Worm (Caenorhabditis elegans): Measurements from ENCODE around the gene M02D8.5.

- TF ChIP-seq mxl-1 (tag; optimal IDR thresholded peaks at IDR 0.05): no peak
- no peak for TF ChIP-seq unc-62 (GFP tag; optimal IDR thresholded peaks at IDR 0.05)
- no peak for TF ChIP-seq Y95B8A.8 (GFP tag; IDR thresholded peaks at IDR 0.05)
- no peak for TF ChIP-seq Y53F4B.3 (GFP tag; IDR thresholded peaks at IDR 0.05)
- TF ChIP-seq ceh-40 (GFP tag; IDR thresholded peaks at IDR 0.05): no peak
- no peak for TF ChIP-seq fkh-3 (tag; optimal IDR thresholded peaks at IDR 0.05)
- no peak for TF ChIP-seq die-1 (tag; optimal IDR thresholded peaks at IDR 0.05)
- TF ChIP-seq B0035.1 (tag; optimal IDR thresholded peaks at IDR 0.05): no peak
- no peak for TF ChIP-seq ZK185.1 (tag; optimal IDR thresholded peaks at IDR 0.05; ENCODE audit: poor library complexity, severe bottlenecking)
- no peak for TF ChIP-seq snpc-4 (GFP tag; optimal IDR thresholded peaks at IDR 0.05)
- peak in 1 of 4 experiments; percentile 32 for TF ChIP-seq snpc-4 (tag; optimal IDR thresholded peaks at IDR 0.05)
- no peak for TF ChIP-seq snpc-1.1 (tag; optimal IDR thresholded peaks at IDR 0.05; ENCODE audit: insufficient read depth)
- no peak for TF ChIP-seq dpl-1 (GFP tag; optimal IDR thresholded peaks at IDR 0.05)
Measured at ce11 chrX:8806070-8806799, 44.8 kb upstream of the M02D8.5 start, which contains the start of gene R04E5.8.
